Worm (Caenorhabditis elegans) whole organism, L4/young adult: ENCODE results near the gene npl-4.2.

ENCODE experiments used
- dao-5 ChIP-seq: sonication (generic microtip); optimal IDR thresholded peaks from 2 replicates; lab custom pipeline; 2016; ENCODE audit warnings: missing genotype, missing genetic modification characterization, moderate library complexity, missing compliant biosample characterization
- him-1 ChIP-seq: sonication (generic microtip); optimal IDR thresholded peaks from 2 replicates; lab custom pipeline; 2016; ENCODE audit warnings: missing genotype, missing genetic modification reagents, missing genetic modification characterization, missing compliant biosample characterization

DNA sequence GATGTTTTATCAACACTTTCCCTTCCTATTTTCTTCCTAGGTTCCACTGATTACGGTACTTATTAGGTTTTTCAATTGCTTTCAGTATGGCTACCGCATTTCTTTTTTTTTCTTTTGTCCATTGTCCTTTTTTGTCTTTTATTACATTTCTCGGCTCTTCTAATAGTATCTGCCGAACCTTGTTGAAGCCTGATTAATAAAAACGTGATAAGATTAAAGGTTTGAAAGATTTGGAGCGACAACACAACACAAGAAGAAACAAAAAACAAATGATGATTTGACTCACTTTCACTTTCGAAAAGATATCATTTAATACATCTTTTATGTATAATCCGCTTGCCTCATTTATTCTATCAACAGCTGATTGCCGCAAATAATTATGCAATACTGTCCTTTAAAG lies 42.3 kb downstream of the npl-4.2 start, which contains the start of gene C25H3.15:
- TF ChIP-seq him-1 (tag; lab: Kevin White, UChicago) (no peak), dao-5 (tag; lab: Kevin White, UChicago) (no peak)
